Fruit fly (Drosophila melanogaster) whole organism, prepupa: ENCODE data around the gene CG42847.

Experiments
- CG11902 ChIP-seq: fragments of 200-800 bp; sonication (Bioruptor generic); optimal IDR thresholded peaks from 3 replicates; lab custom pipeline; 2016; ENCODE audit warnings: missing biosample characterization, missing genetic modification characterization
- CG3032 ChIP-seq: fragments of 200-800 bp; optimal IDR thresholded peaks from 2 replicates; lab custom pipeline; 2019; ENCODE audit warnings: missing biosample characterization, mild to moderate bottlenecking, missing genetic modification characterization, moderate library complexity
- CG32006 ChIP-seq: fragments of 200-800 bp; sonication (Bioruptor generic); optimal IDR thresholded peaks from 3 replicates; lab custom pipeline; 2017; ENCODE audit warnings: missing biosample characterization, mild to moderate bottlenecking, missing genetic modification characterization
- Gug ChIP-seq: fragments of 200-800 bp; sonication (Bioruptor generic); IDR thresholded peaks from 2 replicates; pipeline ENCODE4 v1.3.6; 2022; ENCODE audit warnings: missing biosample characterization, missing genetic modification characterization
- Sox15 ChIP-seq: fragments of 200-800 bp; sonication (Bioruptor generic); optimal IDR thresholded peaks from 3 replicates; lab custom pipeline; 2016; ENCODE audit warnings: missing biosample characterization, missing genetic modification characterization
- pdm3 ChIP-seq: fragments of 200-800 bp; sonication (Bioruptor generic); optimal IDR thresholded peaks from 3 replicates; lab custom pipeline; 2016; ENCODE audit warnings: missing biosample characterization, missing genetic modification characterization
- ss ChIP-seq, 2 experiments: fragments of 200-800 bp; sonication (Bioruptor generic); optimal IDR thresholded peaks; 2 replicates in 1 of 2; 3 replicates in 1 of 2; lab custom pipeline; 2017 to 2018; ENCODE audit warnings: mild to moderate bottlenecking in 2 of 2, missing biosample characterization in 2 of 2, missing genetic modification characterization in 2 of 2, moderate library complexity in 1 of 2

- TF ChIP-seq CG32006 (no peak), CG3032 (tag; lab: Kevin White, UChicago) (no peak), ss (GFP tag; optimal IDR thresholded peaks at IDR 0.05; lab: Kevin White, UChicago) (no peak), Gug (GFP tag; lab: Robert Waterston, UW) (no peak), Sox15 (GFP tag; lab: Kevin White, UChicago) (no peak), CG11902 (GFP tag; lab: Kevin White, UChicago) (no peak), pdm3 (GFP tag; lab: Kevin White, UChicago) (no peak)
Observed at dm6 chr2L:9455157-9455556, 27.5 kb downstream of the CG42847 start.
